Worm (Caenorhabditis elegans) whole organism, early embryonic: ENCODE results near the gene arp-1.

ENCODE experiments used
- ceh-36 ChIP-seq: sonication (generic microtip); optimal IDR thresholded peaks from 2 replicates; lab custom pipeline; 2016; ENCODE audit warnings: missing genetic modification characterization, inconsistent platforms, missing compliant biosample characterization
- tbx-11 ChIP-seq: fragments of 200-800 bp; sonication (Bioruptor generic); IDR thresholded peaks from 2 replicates; pipeline ENCODE4 v1.3.6; 2022; ENCODE audit warnings: missing genetic modification characterization, missing compliant biosample characterization
- tra-4 ChIP-seq: sonication (generic microtip); optimal IDR thresholded peaks from 2 replicates; lab custom pipeline; 2017; ENCODE audit warnings: missing genetic modification characterization, missing compliant biosample characterization

DNA sequence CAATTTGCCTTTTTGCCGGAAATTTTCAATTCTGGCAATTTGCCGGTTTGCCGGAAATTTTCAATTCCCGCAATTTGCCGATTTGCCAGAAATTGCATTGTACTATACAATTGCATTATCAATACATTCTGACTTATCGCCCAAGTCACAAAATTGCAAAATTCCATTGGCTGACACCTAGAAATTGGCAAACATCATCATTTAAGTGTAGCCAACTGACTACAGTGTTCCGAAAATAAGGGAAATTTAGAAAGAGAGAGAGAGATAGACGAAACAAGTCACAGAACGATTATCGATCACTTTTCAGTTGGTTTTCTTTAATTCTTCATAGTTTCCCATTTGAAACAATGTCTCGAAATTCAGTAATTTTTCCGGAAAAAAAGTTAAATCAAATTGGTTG is 8.7 kb upstream of the arp-1 start:
- TF ChIP-seq tbx-11 (GFP tag; lab: Robert Waterston, UW) (no peak), tra-4 (tag; lab: Kevin White, UChicago) (no peak), ceh-36 (tag; lab: Kevin White, UChicago) (no peak)
